Fruit fly (Drosophila melanogaster): ENCODE results near the gene hd.

hd gene

DNA sequence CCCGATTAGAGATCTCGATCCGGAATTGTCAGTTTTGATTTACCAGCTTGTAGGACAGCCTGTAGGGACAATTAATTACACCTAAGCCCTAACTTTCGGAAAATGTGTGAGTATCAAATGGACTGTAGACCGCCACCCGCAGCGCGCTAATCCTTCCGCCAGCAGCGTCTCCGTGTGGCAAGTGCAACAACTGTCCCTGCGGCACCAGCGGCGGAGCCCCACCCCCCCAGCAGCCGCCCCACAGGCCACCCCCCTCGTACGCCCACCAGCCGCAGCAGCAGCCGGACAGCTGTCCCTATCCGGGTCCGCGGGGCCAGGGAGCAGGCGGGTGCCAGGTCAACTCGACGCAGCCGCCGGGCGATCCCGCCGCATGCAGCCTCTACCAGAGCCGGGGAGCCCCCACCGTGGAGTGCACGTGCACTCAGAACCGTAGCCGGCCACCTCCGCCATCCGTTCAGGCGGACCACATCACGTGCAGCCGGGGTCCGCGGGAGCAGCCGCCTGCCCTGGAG is 5.2 kb downstream of the hd start, which contains the start of the genes CG31542 and CG34277:
Gene CG31542 (plus strand): TSS at position 51 of the 512 bp plus-strand sequence.
Gene CG34277 (plus strand): TSS at position 51 of the 512 bp plus-strand sequence.
- TF ChIP-seq psq (GFP tag; optimal IDR thresholded peaks at IDR 0.05), result no peak
- peak; percentile 95 for TF ChIP-seq Dfd (GFP tag; optimal IDR thresholded peaks at IDR 0.05)

DNA sequence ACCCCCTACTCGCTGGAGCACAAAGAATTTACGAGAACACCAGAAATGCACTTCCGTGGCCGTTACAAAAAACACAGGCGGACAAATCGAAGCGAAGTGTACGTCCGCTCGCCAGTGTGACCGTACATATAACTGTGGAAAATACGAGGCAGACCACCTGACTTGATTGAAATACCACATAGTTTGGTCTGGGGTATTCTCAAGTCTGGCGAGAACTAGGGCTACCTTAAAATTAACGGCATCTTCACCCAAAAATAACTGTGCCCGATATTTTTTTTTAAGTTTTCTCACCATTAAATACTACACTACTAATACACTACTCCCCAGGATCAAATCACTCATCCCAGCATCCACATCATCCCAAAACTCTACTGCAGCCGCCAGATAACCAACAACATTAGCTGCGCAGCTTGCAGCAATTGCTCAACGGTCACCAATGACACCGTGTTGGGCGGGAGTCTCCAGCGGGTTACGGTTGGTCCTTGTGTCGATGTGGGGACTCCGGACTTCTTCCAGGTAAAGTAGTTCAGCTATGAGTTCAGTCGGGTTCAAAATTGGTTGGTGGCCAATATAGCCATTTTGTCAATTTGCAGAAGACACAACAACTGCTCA is 6.5 kb downstream of the hd start, which contains the start of gene Cerk:
Gene Cerk (minus strand): TSS at position 137 of the 612 bp plus-strand sequence.
- TF ChIP-seq brk (GFP tag; optimal IDR thresholded peaks at IDR 0.05) (no peak), br (GFP tag; optimal IDR thresholded peaks at IDR 0.05) (peak; percentile 12), Dfd (GFP tag; optimal IDR thresholded peaks at IDR 0.05) (no peak), fru (GFP tag; optimal IDR thresholded peaks at IDR 0.05) (peak; percentile 29), h (GFP tag; optimal IDR thresholded peaks at IDR 0.05) (peak; percentile 26), rgr (GFP tag; optimal IDR thresholded peaks at IDR 0.05) (peak; percentile 35), lola (GFP tag; optimal IDR thresholded peaks at IDR 0.05) (no peak), Hnf4 (GFP tag; optimal IDR thresholded peaks at IDR 0.05) (peak; percentile 54), ey (GFP tag; optimal IDR thresholded peaks at IDR 0.05) (peak; percentile 14), foxo (GFP tag; optimal IDR thresholded peaks at IDR 0.05) (peak in 1 of 2 experiments; percentile 42), Mio (GFP tag; optimal IDR thresholded peaks at IDR 0.05) (no peak), CG9705 (GFP tag; optimal IDR thresholded peaks at IDR 0.05) (peak; percentile 27), sv (GFP tag; optimal IDR thresholded peaks at IDR 0.05) (peak; percentile 1), Sp1 (GFP tag; optimal IDR thresholded peaks at IDR 0.05) (peak; percentile 17), Rel (GFP tag; optimal IDR thresholded peaks at IDR 0.05) (no peak), Rel (tag; optimal IDR thresholded peaks at IDR 0.05) (peak; percentile 54), HLH106 (tag; optimal IDR thresholded peaks at IDR 0.05) (peak; percentile 22), woc (GFP tag; optimal IDR thresholded peaks at IDR 0.05) (peak; percentile 22), OdsH (GFP tag; optimal IDR thresholded peaks at IDR 0.05) (no peak), Hr83 (GFP tag; optimal IDR thresholded peaks at IDR 0.05; ENCODE audit: poor library complexity, severe bottlenecking) (peak; percentile 52)

DNA sequence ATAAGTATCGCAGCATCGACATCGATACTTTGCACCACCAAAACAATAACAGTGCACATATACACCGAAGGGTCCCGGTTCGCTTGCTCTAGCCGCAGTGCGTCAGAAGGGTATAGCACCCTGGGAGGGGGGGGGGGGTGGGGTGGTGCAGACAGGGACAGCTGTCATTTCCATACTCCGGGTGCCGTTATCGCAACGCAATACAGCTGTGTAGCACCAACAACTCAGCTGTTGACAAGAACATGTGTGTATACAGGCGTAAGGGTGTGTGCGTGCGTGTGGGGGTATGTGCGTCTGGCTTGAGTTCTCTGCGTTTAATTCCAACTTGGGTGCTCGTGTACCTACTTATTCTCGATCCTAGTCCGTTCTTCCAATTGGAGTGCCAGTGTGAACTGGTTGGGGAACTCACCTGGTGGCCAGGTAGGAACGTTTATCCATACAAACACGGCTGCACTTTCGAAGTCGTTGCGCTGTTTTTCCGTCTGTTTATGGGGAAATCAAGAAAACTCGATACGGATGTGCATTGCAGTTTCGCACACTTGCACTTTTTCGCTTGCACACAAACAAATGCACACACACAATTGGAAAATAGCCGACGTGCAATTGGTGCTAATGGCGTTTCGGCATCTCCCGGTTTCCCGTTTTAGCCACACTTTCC is 7.1 kb downstream of the hd start:
- TF ChIP-seq dsf (GFP tag; optimal IDR thresholded peaks at IDR 0.05; ENCODE audit: borderline replicate concordance) (no peak), Vsx2 (GFP tag; optimal IDR thresholded peaks at IDR 0.05; ENCODE audit: partially characterized antibody) (no peak), rgr (GFP tag; optimal IDR thresholded peaks at IDR 0.05) (peak; percentile 38), fru (GFP tag; optimal IDR thresholded peaks at IDR 0.05) (no peak), Dif (GFP tag; optimal IDR thresholded peaks at IDR 0.05; ENCODE audit: partially characterized antibody) (no peak), CG32264 (GFP tag; optimal IDR thresholded peaks at IDR 0.05) (no peak), Hr78 (GFP tag; optimal IDR thresholded peaks at IDR 0.05) (no peak), HLH106 (tag; optimal IDR thresholded peaks at IDR 0.05) (peak; percentile 7), ey (GFP tag; optimal IDR thresholded peaks at IDR 0.05) (no peak), Sp1 (GFP tag; optimal IDR thresholded peaks at IDR 0.05) (peak; percentile 14), Abd-B (GFP tag; optimal IDR thresholded peaks at IDR 0.05) (no peak), tai (GFP tag; optimal IDR thresholded peaks at IDR 0.05) (no peak), dl (GFP tag; optimal IDR thresholded peaks at IDR 0.05; ENCODE audit: insufficient read depth in 1 of 2, partially characterized antibody in 2 of 2) (no peak), Jra (GFP tag; optimal IDR thresholded peaks at IDR 0.05) (peak; percentile 77), brk (GFP tag; optimal IDR thresholded peaks at IDR 0.05) (no peak), N (GFP tag; optimal IDR thresholded peaks at IDR 0.05) (no peak), Dfd (GFP tag; optimal IDR thresholded peaks at IDR 0.05) (no peak), Rel (GFP tag; optimal IDR thresholded peaks at IDR 0.05) (no peak), Rel (tag; optimal IDR thresholded peaks at IDR 0.05) (peak; percentile 63), OdsH (GFP tag; optimal IDR thresholded peaks at IDR 0.05) (no peak), Myc (optimal IDR thresholded peaks at IDR 0.05) (no peak), Hr83 (GFP tag; optimal IDR thresholded peaks at IDR 0.05; ENCODE audit: poor library complexity, severe bottlenecking) (peak; percentile 98), sv (GFP tag; optimal IDR thresholded peaks at IDR 0.05) (no peak), foxo (GFP tag; optimal IDR thresholded peaks at IDR 0.05) (no peak), h (GFP tag; optimal IDR thresholded peaks at IDR 0.05) (peak; percentile 43), psq (GFP tag; optimal IDR thresholded peaks at IDR 0.05) (no peak), dmrt93B (GFP tag; optimal IDR thresholded peaks at IDR 0.05) (no peak), lola (GFP tag; optimal IDR thresholded peaks at IDR 0.05) (no peak), usp (GFP tag; optimal IDR thresholded peaks at IDR 0.05) (no peak), CG9705 (GFP tag; optimal IDR thresholded peaks at IDR 0.05) (peak; percentile 15), jim (GFP tag; optimal IDR thresholded peaks at IDR 0.05) (no peak), Hnf4 (GFP tag; optimal IDR thresholded peaks at IDR 0.05) (peak; percentile 33), br (GFP tag; optimal IDR thresholded peaks at IDR 0.05) (no peak), woc (GFP tag; optimal IDR thresholded peaks at IDR 0.05) (no peak)

Measured in whole organism, wandering third instar larva.